Worm (Caenorhabditis elegans) whole organism, late embryonic: Measurements from ENCODE around the gene C35A5.3.

Source experiments
- C08G9.2 ChIP-seq: sonication (generic microtip); optimal IDR thresholded peaks from 2 replicates; lab custom pipeline; 2016; ENCODE audit warnings: mild to moderate bottlenecking, missing genetic modification characterization, moderate library complexity, missing compliant biosample characterization
- F13H6.1 ChIP-seq: sonication (generic microtip); optimal IDR thresholded peaks from 2 replicates; lab custom pipeline; 2016; ENCODE audit warnings: missing genetic modification characterization, missing compliant biosample characterization
- ahr-1 ChIP-seq: sonication (generic microtip); optimal IDR thresholded peaks from 2 replicates; lab custom pipeline; 2016; ENCODE audit warnings: missing genetic modification characterization, missing compliant biosample characterization
- ceh-18 ChIP-seq: sonication (generic microtip); optimal IDR thresholded peaks from 2 replicates; lab custom pipeline; 2016; ENCODE audit warnings: missing genetic modification characterization, missing compliant biosample characterization
- ceh-2 ChIP-seq: sonication (generic microtip); optimal IDR thresholded peaks from 2 replicates; lab custom pipeline; 2016; ENCODE audit warnings: missing genotype, missing genetic modification characterization, missing compliant biosample characterization
- ceh-31 ChIP-seq: sonication (generic microtip); optimal IDR thresholded peaks from 2 replicates; lab custom pipeline; 2016; ENCODE audit warnings: missing genetic modification characterization, missing compliant biosample characterization
- ceh-34 ChIP-seq: sonication (generic microtip); optimal IDR thresholded peaks from 2 replicates; lab custom pipeline; 2016; ENCODE audit warnings: mild to moderate bottlenecking, missing genetic modification characterization, missing compliant biosample characterization
- ceh-45 ChIP-seq: fragments of 200-800 bp; sonication (Bioruptor generic); IDR thresholded peaks from 2 replicates; pipeline ENCODE4 v1.3.6; 2022; ENCODE audit warnings: missing genetic modification reagents, missing genetic modification characterization, missing compliant biosample characterization
- ceh-9 ChIP-seq: sonication (generic microtip); optimal IDR thresholded peaks from 2 replicates; lab custom pipeline; 2016; ENCODE audit warnings: mild to moderate bottlenecking, missing genetic modification characterization, inconsistent platforms, missing compliant biosample characterization
- che-1 ChIP-seq: sonication (generic microtip); optimal IDR thresholded peaks from 2 replicates; lab custom pipeline; 2016; ENCODE audit warnings: mild to moderate bottlenecking, missing genetic modification characterization, missing compliant biosample characterization
- elt-4 ChIP-seq: sonication (generic microtip); optimal IDR thresholded peaks from 2 replicates; lab custom pipeline; 2016; ENCODE audit warnings: missing genetic modification characterization, missing compliant biosample characterization
- ets-4 ChIP-seq: sonication (generic microtip); optimal IDR thresholded peaks from 2 replicates; lab custom pipeline; 2016; ENCODE audit warnings: missing genetic modification characterization, missing compliant biosample characterization
- fax-1 ChIP-seq: sonication (generic microtip); optimal IDR thresholded peaks from 2 replicates; lab custom pipeline; 2016; ENCODE audit warnings: missing genotype, missing genetic modification characterization, missing compliant biosample characterization
- fkh-10 ChIP-seq: fragments of 150-350 bp; optimal IDR thresholded peaks from 2 replicates; lab custom pipeline; 2014; ENCODE audit warnings: missing biosample characterization, missing genetic modification reagents, missing genetic modification characterization
- gmeb-2 ChIP-seq: sonication (generic microtip); optimal IDR thresholded peaks from 2 replicates; lab custom pipeline; 2016; ENCODE audit warnings: missing genetic modification characterization, inconsistent platforms, missing compliant biosample characterization
- hlh-13 ChIP-seq: fragments of 200-800 bp; sonication (Bioruptor generic); optimal IDR thresholded peaks from 2 replicates; lab custom pipeline; 2018; ENCODE audit warnings: mild to moderate bottlenecking, missing genetic modification characterization, missing compliant biosample characterization
- hlh-8 ChIP-seq: sonication (generic microtip); optimal IDR thresholded peaks from 2 replicates; lab custom pipeline; 2016; ENCODE audit warnings: missing genotype, missing genetic modification characterization, missing compliant biosample characterization
- lin-11 ChIP-seq: fragments of 200-800 bp; sonication (Bioruptor generic); optimal IDR thresholded peaks from 2 replicates; lab custom pipeline; 2018; ENCODE audit warnings: mild to moderate bottlenecking, missing genetic modification characterization, missing compliant biosample characterization
- nfya-1 ChIP-seq: sonication (generic microtip); optimal IDR thresholded peaks from 2 replicates; lab custom pipeline; 2017; ENCODE audit warnings: missing genetic modification characterization, mild to moderate bottlenecking, missing compliant biosample characterization, antibody characterized with exemption, moderate library complexity
- nhr-11 ChIP-seq: fragments of 150-350 bp; optimal IDR thresholded peaks from 2 replicates; lab custom pipeline; 2014; ENCODE audit warnings: missing biosample characterization, missing genetic modification characterization
- nhr-232 ChIP-seq: sonication (generic microtip); optimal IDR thresholded peaks from 2 replicates; lab custom pipeline; 2016; ENCODE audit warnings: missing genetic modification characterization, missing compliant biosample characterization
- npax-4 ChIP-seq: sonication (generic microtip); optimal IDR thresholded peaks from 2 replicates; lab custom pipeline; 2016; ENCODE audit warnings: missing genetic modification characterization, missing compliant biosample characterization
- odd-2 ChIP-seq: sonication (generic microtip); optimal IDR thresholded peaks from 2 replicates; lab custom pipeline; 2017; ENCODE audit warnings: antibody characterized with exemption, mild to moderate bottlenecking, missing genetic modification characterization, missing compliant biosample characterization
- pag-3 ChIP-seq: sonication (generic microtip); optimal IDR thresholded peaks from 2 replicates; lab custom pipeline; 2016; ENCODE audit warnings: missing compliant biosample characterization, missing genetic modification characterization, borderline replicate concordance
- pat-9 ChIP-seq: fragments of 200-800 bp; sonication (Bioruptor generic); optimal IDR thresholded peaks from 2 replicates; lab custom pipeline; 2018; ENCODE audit warnings: mild to moderate bottlenecking, missing genetic modification characterization, moderate library complexity, missing compliant biosample characterization
- pax-1 ChIP-seq: fragments of 150-350 bp; optimal IDR thresholded peaks from 2 replicates; lab custom pipeline; 2014; ENCODE audit warnings: missing biosample characterization, missing genetic modification characterization
- pha-4 ChIP-seq: fragments of 150-350 bp; optimal IDR thresholded peaks from 2 replicates; lab custom pipeline; 2018; ENCODE audit warnings: missing biosample characterization, missing genetic modification reagents, missing genetic modification characterization
- pqm-1 ChIP-seq: sonication (generic microtip); optimal IDR thresholded peaks from 2 replicates; lab custom pipeline; 2016; ENCODE audit warnings: missing genetic modification characterization, missing compliant biosample characterization
- rnt-1 ChIP-seq: sonication (generic microtip); optimal IDR thresholded peaks from 2 replicates; lab custom pipeline; 2016; ENCODE audit warnings: missing genetic modification characterization, missing compliant biosample characterization
- sox-2 ChIP-seq: fragments of 200-800 bp; sonication (Bioruptor generic); IDR thresholded peaks from 2 replicates; pipeline ENCODE4 v1.3.6; 2022; ENCODE audit warnings: missing genetic modification reagents, missing genetic modification characterization, missing compliant biosample characterization
- sox-4 ChIP-seq: sonication (generic microtip); optimal IDR thresholded peaks from 2 replicates; lab custom pipeline; 2017; ENCODE audit warnings: mild to moderate bottlenecking, missing genetic modification characterization, inconsistent platforms, missing compliant biosample characterization
- syd-9 ChIP-seq: sonication (generic microtip); optimal IDR thresholded peaks from 2 replicates; lab custom pipeline; 2016; ENCODE audit warnings: mild to moderate bottlenecking, missing genetic modification characterization, moderate library complexity, missing compliant biosample characterization
- tbx-7 ChIP-seq: sonication (generic microtip); optimal IDR thresholded peaks from 2 replicates; lab custom pipeline; 2016; ENCODE audit warnings: missing genotype, missing genetic modification characterization, missing compliant biosample characterization
- ttx-3 ChIP-seq: sonication (generic microtip); optimal IDR thresholded peaks from 2 replicates; lab custom pipeline; 2016; ENCODE audit warnings: missing genetic modification reagents, missing genetic modification characterization, missing compliant biosample characterization
- unc-3 ChIP-seq, 2 experiments: fragments of 200-800 bp in 1 of 2; sonication (Bioruptor generic) in 1 of 2; sonication (generic microtip) in 1 of 2; conservative IDR thresholded peaks in 1 of 2; optimal IDR thresholded peaks in 1 of 2; 2 replicates each; pipeline versions ENCODE4 v1.3.6 to Lab custom; 2016 to 2022; ENCODE audit warnings: missing compliant biosample characterization in 2 of 2, missing genetic modification characterization in 2 of 2, missing genetic modification reagents in 1 of 2
- unc-42 ChIP-seq: sonication (generic microtip); optimal IDR thresholded peaks from 2 replicates; lab custom pipeline; 2016; ENCODE audit warnings: missing genotype, missing genetic modification characterization, missing compliant biosample characterization
- unc-86 ChIP-seq: sonication (generic microtip); optimal IDR thresholded peaks from 2 replicates; lab custom pipeline; 2016; ENCODE audit warnings: missing genetic modification characterization, missing compliant biosample characterization
- zip-5 ChIP-seq: sonication (generic microtip); optimal IDR thresholded peaks from 2 replicates; lab custom pipeline; 2016; ENCODE audit warnings: missing genetic modification characterization, missing compliant biosample characterization

C35A5.3 gene

ce11 chrV:10525902-10526301, 24.7 kb upstream of the C35A5.3 start, which contains the start of the genes C35A5.8 and hda-11 (continued):
- TF ChIP-seq F13H6.1: peak; percentile 65
- TF ChIP-seq unc-42: peak; percentile 22

ce11 chrV:10516702-10517101, 15.5 kb upstream of the C35A5.3 start:
- no peak for TF ChIP-seq hlh-8 (tag; lab: Kevin White, UChicago)
- TF ChIP-seq ceh-9 (tag; lab: Kevin White, UChicago): no peak
- no peak for TF ChIP-seq fax-1 (tag; lab: Kevin White, UChicago)
- no peak for TF ChIP-seq pag-3
- TF ChIP-seq pax-1 (tag; lab: Kevin White, UChicago): no peak
- TF ChIP-seq ceh-45 (GFP tag; lab: Robert Waterston, UW): no peak

DNA sequence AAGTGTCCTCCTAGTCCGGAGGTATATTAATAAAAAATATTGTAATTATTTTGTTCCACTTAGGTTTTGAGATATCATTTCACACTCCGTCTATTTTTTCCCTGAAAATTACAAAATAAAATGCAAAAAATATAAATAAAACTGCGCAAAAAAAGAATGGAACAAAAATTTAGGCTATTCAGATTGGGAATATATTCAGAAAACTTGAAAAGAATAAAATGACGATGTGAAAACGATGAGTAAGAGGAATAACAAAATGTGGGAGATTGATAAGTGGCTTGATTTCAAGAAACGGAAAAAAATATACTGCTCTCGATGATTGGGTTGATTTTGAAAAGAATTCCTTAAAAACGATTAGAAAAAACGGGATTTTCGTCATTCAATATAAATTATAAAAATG, 13.1 kb upstream of the C35A5.3 start, which contains the start of gene dmsr-8:
Gene dmsr-8, minus strand, starts transcription at position 101 of the 400 bp plus-strand sequence.
- TF ChIP-seq odd-2: no peak
- TF ChIP-seq gmeb-2: no peak
- TF ChIP-seq syd-9 (tag; lab: Kevin White, UChicago): no peak
- TF ChIP-seq unc-86 (tag; lab: Kevin White, UChicago): no peak
- TF ChIP-seq npax-4 (tag; lab: Kevin White, UChicago): no peak
- no peak for TF ChIP-seq pat-9 (tag; lab: Kevin White, UChicago)
- no peak for TF ChIP-seq pha-4 (tag; lab: Kevin White, UChicago)
- TF ChIP-seq fkh-10: no peak
- TF ChIP-seq, all 69 proteins: peak for 0

DNA sequence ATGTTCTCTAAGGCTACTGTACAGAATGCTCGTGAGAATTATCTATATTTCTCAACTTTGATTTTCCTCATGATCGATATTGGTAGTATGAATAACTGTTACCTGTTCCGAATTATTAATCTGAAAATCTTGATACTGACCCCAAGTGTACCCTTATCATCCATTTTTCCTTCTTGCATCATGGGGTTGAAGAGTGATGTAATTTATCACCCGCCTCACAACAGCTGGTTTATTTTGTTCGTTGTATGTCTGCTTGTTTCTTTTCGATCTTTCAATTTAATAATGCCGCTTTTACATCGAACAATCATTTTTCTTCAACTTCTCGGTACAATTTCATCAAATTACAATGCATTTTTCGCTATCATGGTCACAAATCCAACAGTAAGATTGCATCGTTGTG, 7.7 kb upstream of the C35A5.3 start, which contains the start of gene C35A5.6:
Gene C35A5.6, plus strand, starts transcription at position 283 of the 400 bp plus-strand sequence.
- TF ChIP-seq ceh-2 (tag; lab: Kevin White, UChicago) (no peak), nfya-1 (tag; lab: Kevin White, UChicago) (no peak), nhr-11 (no peak), rnt-1 (no peak), ets-4 (no peak), che-1 (tag; lab: Kevin White, UChicago) (no peak), npax-4 (tag; lab: Kevin White, UChicago) (no peak), ceh-31 (tag; lab: Kevin White, UChicago) (no peak), gmeb-2 (no peak), nhr-232 (tag; lab: Kevin White, UChicago) (no peak), sox-2 (GFP tag; lab: Robert Waterston, UW) (no peak), C08G9.2 (no peak), odd-2 (no peak), pqm-1 (tag; lab: Kevin White, UChicago) (no peak), unc-3 (GFP tag; conservative IDR thresholded peaks at IDR 0.05; lab: Robert Waterston, UW) (no peak), unc-3 (tag; optimal IDR thresholded peaks at IDR 0.05; lab: Kevin White, UChicago) (no peak), tbx-7 (no peak), elt-4 (tag; lab: Kevin White, UChicago) (no peak), hlh-8 (tag; lab: Kevin White, UChicago) (no peak), ceh-9 (tag; lab: Kevin White, UChicago) (no peak)

- TF ChIP-seq unc-3 (GFP tag; conservative IDR thresholded peaks at IDR 0.05; lab: Robert Waterston, UW) (no peak), unc-3 (tag; optimal IDR thresholded peaks at IDR 0.05; lab: Kevin White, UChicago) (no peak), sox-4 (no peak), gmeb-2 (no peak), pat-9 (tag; lab: Kevin White, UChicago) (no peak), pag-3 (no peak), ceh-18 (tag; lab: Kevin White, UChicago) (no peak), rnt-1 (no peak), lin-11 (no peak), F13H6.1 (no peak), hlh-13 (no peak), ahr-1 (tag; lab: Kevin White, UChicago) (no peak), ttx-3 (tag; lab: Kevin White, UChicago) (no peak), ceh-34 (tag; lab: Kevin White, UChicago) (no peak), zip-5 (tag; lab: Kevin White, UChicago) (no peak)
Measured at ce11 chrV:10505553-10505952, 4.4 kb upstream of the C35A5.3 start, which contains the start of gene C35A5.5. TSS of gene C35A5.5 (plus strand) at chrV:10505853.
